Worm (Caenorhabditis elegans) whole organism, late embryonic: ENCODE results near the gene T28A11.17.

Experiments
- ama-1 ChIP-seq: fragments of 150-350 bp; optimal IDR thresholded peaks from 2 replicates; lab custom pipeline; 2014
- elt-2 ChIP-seq: sonication (generic microtip); optimal IDR thresholded peaks from 2 replicates; lab custom pipeline; 2016; ENCODE audit warnings: missing genetic modification reagents, missing genetic modification characterization, missing compliant biosample characterization
- fax-1 ChIP-seq: sonication (generic microtip); optimal IDR thresholded peaks from 2 replicates; lab custom pipeline; 2016; ENCODE audit warnings: missing genotype, missing genetic modification characterization, missing compliant biosample characterization
- fkh-10 ChIP-seq: fragments of 150-350 bp; optimal IDR thresholded peaks from 2 replicates; lab custom pipeline; 2014; ENCODE audit warnings: missing biosample characterization, missing genetic modification reagents, missing genetic modification characterization
- mec-3 ChIP-seq: sonication (generic microtip); optimal IDR thresholded peaks from 2 replicates; lab custom pipeline; 2016; ENCODE audit warnings: borderline replicate concordance, missing genetic modification characterization, missing compliant biosample characterization
- nfya-1 ChIP-seq: sonication (generic microtip); optimal IDR thresholded peaks from 2 replicates; lab custom pipeline; 2017; ENCODE audit warnings: missing genetic modification characterization, mild to moderate bottlenecking, missing compliant biosample characterization, antibody characterized with exemption, moderate library complexity
- pqm-1 ChIP-seq: sonication (generic microtip); optimal IDR thresholded peaks from 2 replicates; lab custom pipeline; 2016; ENCODE audit warnings: missing genetic modification characterization, missing compliant biosample characterization
- ref-2 ChIP-seq: sonication (generic microtip); optimal IDR thresholded peaks from 2 replicates; lab custom pipeline; 2016; ENCODE audit warnings: missing genetic modification characterization, missing compliant biosample characterization
- sox-2 ChIP-seq: fragments of 200-800 bp; sonication (Bioruptor generic); IDR thresholded peaks from 2 replicates; pipeline ENCODE4 v1.3.6; 2022; ENCODE audit warnings: missing genetic modification reagents, missing genetic modification characterization, missing compliant biosample characterization

DNA sequence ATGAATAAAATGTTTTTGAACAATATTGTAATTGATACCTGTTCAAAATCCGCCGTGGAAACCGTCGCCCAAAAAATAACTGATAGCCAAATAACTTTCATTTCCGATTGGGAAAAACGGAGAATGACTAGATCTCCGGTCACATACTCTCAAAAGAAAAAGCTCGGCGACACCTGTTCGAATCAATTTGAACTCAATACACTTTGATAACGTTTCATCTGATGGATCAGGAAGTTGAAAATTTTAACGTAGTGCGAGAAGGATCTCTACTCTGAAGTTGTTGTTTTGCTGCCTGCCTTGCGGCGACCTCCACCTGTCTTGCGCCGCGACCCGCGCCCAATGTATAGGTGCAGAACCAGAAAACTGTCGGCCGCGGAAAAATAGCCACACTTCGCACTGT lies 7.1 kb upstream of the T28A11.17 start, which contains the start of gene T28A11.20:
- TF ChIP-seq fax-1 (no peak), sox-2 (GFP tag; lab: Robert Waterston, UW) (no peak), fkh-10 (GFP tag; lab: Kevin White, UChicago) (no peak), mec-3 (tag; lab: Kevin White, UChicago) (no peak), elt-2 (tag; lab: Kevin White, UChicago) (no peak), ama-1 (lab: Kevin White, UChicago) (no peak), pqm-1 (tag; lab: Kevin White, UChicago) (no peak), nfya-1 (no peak), ref-2 (tag; lab: Kevin White, UChicago) (no peak)
